Fruit fly (Drosophila melanogaster) Kc167 (cell line): ENCODE results near the gene CG5149.

Source experiments
- Myc ChIP-seq: fragments of >200 bp; optimal IDR thresholded peaks from 2 replicates; lab custom pipeline; 2017; ENCODE audit warnings: missing external identifiers
- Sin3A ChIP-seq: fragments of >200 bp; optimal IDR thresholded peaks from 2 replicates; lab custom pipeline; 2018; ENCODE audit warnings: missing external identifiers
- h ChIP-seq: fragments of >200 bp; optimal IDR thresholded peaks from 3 replicates; lab custom pipeline; 2018; ENCODE audit warnings: missing external identifiers
- insv ChIP-seq: fragments of >200 bp; optimal IDR thresholded peaks from 3 replicates; lab custom pipeline; 2018; ENCODE audit warnings: missing external identifiers
- psq ChIP-seq: fragments of >200 bp; optimal IDR thresholded peaks from 2 replicates; lab custom pipeline; 2017; ENCODE audit warnings: missing external identifiers
- ttk ChIP-seq: sonication (Bioruptor generic); optimal IDR thresholded peaks from 2 replicates; lab custom pipeline; 2017; ENCODE audit warnings: missing external identifiers

- no peak for TF ChIP-seq insv (lab: Kevin White, UChicago)
- no peak for TF ChIP-seq Sin3A (lab: Kevin White, UChicago)
- TF ChIP-seq Myc (lab: Kevin White, UChicago) = no peak
- no peak for TF ChIP-seq psq (lab: Kevin White, UChicago)
- TF ChIP-seq h (lab: Kevin White, UChicago) = no peak
- TF ChIP-seq ttk (lab: Kevin White, UChicago) = no peak
Measured at dm6 chr2L:7426326-7427066, 38.4 kb upstream of the CG5149 start, which contains the start of gene muc.
